Fruit fly (Drosophila melanogaster) whole organism, wandering third instar larva: Measurements from ENCODE around the gene CG15695.

Experiments used
- Abd-B ChIP-seq: fragments of >200 bp; optimal IDR thresholded peaks from 2 replicates; lab custom pipeline; 2017; ENCODE audit warnings: missing biosample characterization, missing genetic modification characterization
- CG32264 ChIP-seq: fragments of 200-800 bp; sonication (Bioruptor generic); optimal IDR thresholded peaks from 2 replicates; lab custom pipeline; 2016; ENCODE audit warnings: missing biosample characterization, missing genetic modification characterization
- CG9705 ChIP-seq: fragments of 200-800 bp; sonication (Bioruptor generic); optimal IDR thresholded peaks from 2 replicates; lab custom pipeline; 2018; ENCODE audit warnings: missing biosample characterization, mild to moderate bottlenecking, missing genetic modification characterization
- CrebA ChIP-seq: fragments of 200-800 bp; sonication (Bioruptor generic); optimal IDR thresholded peaks from 2 replicates; lab custom pipeline; 2016; ENCODE audit warnings: missing biosample characterization, mild to moderate bottlenecking, missing genetic modification characterization, borderline replicate concordance
- Dfd ChIP-seq: fragments of >200 bp; optimal IDR thresholded peaks from 2 replicates; lab custom pipeline; 2017; ENCODE audit warnings: missing biosample characterization, missing genetic modification characterization
- Dif ChIP-seq: fragments of 200-275, 200-300 bp; sonication (Bioruptor generic); optimal IDR thresholded peaks from 2 replicates; lab custom pipeline; 2018; ENCODE audit warnings: missing biosample characterization, missing genetic modification characterization; ENCODE audit not compliant: partially characterized antibody
- GATAd ChIP-seq: sonication (Bioruptor generic); optimal IDR thresholded peaks from 2 replicates; lab custom pipeline; 2016; ENCODE audit warnings: missing biosample characterization, missing genetic modification characterization
- HLH106 ChIP-seq: fragments of 200-800 bp; optimal IDR thresholded peaks from 3 replicates; lab custom pipeline; 2019; ENCODE audit warnings: missing biosample characterization, mild to moderate bottlenecking, missing genetic modification characterization, moderate library complexity
- Hnf4 ChIP-seq: fragments of 200-800 bp; sonication (Bioruptor generic); optimal IDR thresholded peaks from 2 replicates; lab custom pipeline; 2016; ENCODE audit warnings: missing biosample characterization, mild to moderate bottlenecking, missing genetic modification characterization
- Hr78 ChIP-seq: fragments of >200 bp; optimal IDR thresholded peaks from 2 replicates; lab custom pipeline; 2017; ENCODE audit warnings: missing biosample characterization, missing genetic modification characterization
- Hr83 ChIP-seq: fragments of 200-300 bp; sonication (Bioruptor generic); optimal IDR thresholded peaks from 2 replicates; lab custom pipeline; 2016; ENCODE audit warnings: missing biosample characterization, mild to moderate bottlenecking, missing genetic modification characterization, moderate library complexity; ENCODE audit not compliant: poor library complexity, severe bottlenecking
- Jra ChIP-seq: sonication (Bioruptor generic); optimal IDR thresholded peaks from 2 replicates; lab custom pipeline; 2016; ENCODE audit warnings: missing biosample characterization, missing genetic modification characterization
- Mio ChIP-seq: sonication (Bioruptor generic); optimal IDR thresholded peaks from 2 replicates; lab custom pipeline; 2016; ENCODE audit warnings: missing biosample characterization, missing genetic modification characterization
- Myc ChIP-seq: fragments of >200 bp; optimal IDR thresholded peaks from 2 replicates; lab custom pipeline; 2017
- N ChIP-seq: fragments of >200 bp; optimal IDR thresholded peaks from 2 replicates; lab custom pipeline; 2018; ENCODE audit warnings: missing biosample characterization, missing external identifiers, missing genetic modification characterization
- OdsH ChIP-seq: fragments of 200-800 bp; sonication (Bioruptor generic); optimal IDR thresholded peaks from 2 replicates; lab custom pipeline; 2016; ENCODE audit warnings: missing biosample characterization, mild to moderate bottlenecking, missing genetic modification characterization
- Rel ChIP-seq, 2 experiments: fragments of 200-800 bp; sonication (Bioruptor generic) in 1 of 2; optimal IDR thresholded peaks; 2 replicates in 1 of 2; 3 replicates in 1 of 2; lab custom pipeline; 2016 to 2019; ENCODE audit warnings: mild to moderate bottlenecking in 2 of 2, missing biosample characterization in 2 of 2, missing genetic modification characterization in 2 of 2, moderate library complexity in 1 of 2
- Sp1 ChIP-seq: fragments of 200-800 bp; sonication (Bioruptor generic); optimal IDR thresholded peaks from 3 replicates; lab custom pipeline; 2019; ENCODE audit warnings: missing biosample characterization, mild to moderate bottlenecking, missing genetic modification characterization, moderate library complexity
- Vsx2 ChIP-seq: fragments of 200-300, 225-300 bp; sonication (Bioruptor generic); optimal IDR thresholded peaks from 2 replicates; lab custom pipeline; 2018; ENCODE audit warnings: missing biosample characterization, missing genetic modification characterization; ENCODE audit not compliant: partially characterized antibody
- br ChIP-seq: fragments of 200-800 bp; sonication (Bioruptor generic); optimal IDR thresholded peaks from 2 replicates; lab custom pipeline; 2016; ENCODE audit warnings: missing biosample characterization, missing genetic modification characterization
- brk ChIP-seq: fragments of 200-800 bp; sonication (Bioruptor generic); optimal IDR thresholded peaks from 2 replicates; lab custom pipeline; 2016; ENCODE audit warnings: missing biosample characterization, mild to moderate bottlenecking, missing genetic modification characterization
- dl ChIP-seq, 2 experiments: fragments of 175-275, 200-275 bp in 1 of 2; fragments of 200-275 bp in 1 of 2; sonication (Bioruptor generic); optimal IDR thresholded peaks; lab custom pipeline; 2018; ENCODE audit warnings: mild to moderate bottlenecking in 2 of 2, missing biosample characterization in 2 of 2, missing genetic modification characterization in 2 of 2, moderate library complexity in 2 of 2; ENCODE audit not compliant: partially characterized antibody in 2 of 2, insufficient read depth in 1 of 2
- dmrt93B ChIP-seq: fragments of 200-800 bp; sonication (Bioruptor generic); optimal IDR thresholded peaks from 2 replicates; lab custom pipeline; 2018; ENCODE audit warnings: missing biosample characterization, mild to moderate bottlenecking, missing genetic modification characterization
- dsf ChIP-seq: sonication (Bioruptor generic); optimal IDR thresholded peaks from 2 replicates; lab custom pipeline; 2016; ENCODE audit warnings: missing biosample characterization, missing genetic modification characterization, borderline replicate concordance
- ey ChIP-seq: fragments of 200-800 bp; sonication (Bioruptor generic); optimal IDR thresholded peaks from 2 replicates; lab custom pipeline; 2016; ENCODE audit warnings: missing biosample characterization, missing genetic modification characterization
- foxo ChIP-seq, 2 experiments: fragments of 200-800 bp; sonication (Bioruptor generic); optimal IDR thresholded peaks; 2 replicates in 1 of 2; 3 replicates in 1 of 2; lab custom pipeline; 2016 to 2017; ENCODE audit warnings: missing biosample characterization in 2 of 2, missing genetic modification characterization in 2 of 2
- fru ChIP-seq: fragments of 200-800 bp; sonication (Bioruptor generic); optimal IDR thresholded peaks from 3 replicates; lab custom pipeline; 2016; ENCODE audit warnings: missing biosample characterization, mild to moderate bottlenecking, missing genetic modification characterization
- h ChIP-seq: fragments of 200-800 bp; sonication (Bioruptor generic); optimal IDR thresholded peaks from 3 replicates; lab custom pipeline; 2016; ENCODE audit warnings: missing biosample characterization, mild to moderate bottlenecking, missing genetic modification characterization
- jim ChIP-seq: fragments of 175-275, 200-325 bp; sonication (Bioruptor generic); optimal IDR thresholded peaks from 2 replicates; lab custom pipeline; 2016; ENCODE audit warnings: missing biosample characterization, mild to moderate bottlenecking, missing genetic modification characterization
- lola ChIP-seq: fragments of >200 bp; optimal IDR thresholded peaks from 2 replicates; lab custom pipeline; 2017; ENCODE audit warnings: missing biosample characterization, missing genetic modification characterization
- pan ChIP-seq: fragments of >200 bp; optimal IDR thresholded peaks from 2 replicates; lab custom pipeline; 2017
- rgr ChIP-seq: fragments of 200-800 bp; sonication (Bioruptor generic); optimal IDR thresholded peaks from 3 replicates; lab custom pipeline; 2016; ENCODE audit warnings: missing biosample characterization, mild to moderate bottlenecking, missing genetic modification characterization
- sage ChIP-seq: fragments of 200-800 bp; sonication (Bioruptor generic); optimal IDR thresholded peaks from 2 replicates; lab custom pipeline; 2016; ENCODE audit warnings: missing biosample characterization, mild to moderate bottlenecking, missing genetic modification characterization
- sv ChIP-seq: fragments of 200-800 bp; sonication (Bioruptor generic); optimal IDR thresholded peaks from 3 replicates; lab custom pipeline; 2016; ENCODE audit warnings: missing biosample characterization, missing genetic modification characterization
- tai ChIP-seq: sonication (Bioruptor generic); optimal IDR thresholded peaks from 2 replicates; lab custom pipeline; 2016; ENCODE audit warnings: missing biosample characterization, missing genetic modification characterization
- usp ChIP-seq: fragments of >200 bp; optimal IDR thresholded peaks from 2 replicates; lab custom pipeline; 2017; ENCODE audit warnings: missing biosample characterization, missing genetic modification characterization
- woc ChIP-seq: sonication (Bioruptor generic); optimal IDR thresholded peaks from 2 replicates; lab custom pipeline; 2016; ENCODE audit warnings: missing biosample characterization, mild to moderate bottlenecking, missing genetic modification characterization

The CG15695 gene

dm6 chr3R:20821815-20822375, 20.0 kb upstream of the CG15695 start, which contains the start of the genes CG17271 and RpS20 (continued):
- TF ChIP-seq Dif (GFP tag; lab: Kevin White, UChicago) = peak; percentile 89
- TF ChIP-seq foxo (GFP tag; optimal IDR thresholded peaks at IDR 0.05; lab: Kevin White, UChicago) = peak; percentile 4 to 94
- TF ChIP-seq Hnf4 (GFP tag; lab: Kevin White, UChicago) = peak; percentile 92
- TF ChIP-seq sage (GFP tag; lab: Kevin White, UChicago) = no peak
- TF ChIP-seq Dfd = no peak
- no peak for TF ChIP-seq Abd-B (GFP tag; lab: Kevin White, UChicago)
- TF ChIP-seq Sp1 = peak; percentile 80
- TF ChIP-seq N (GFP tag; lab: Kevin White, UChicago) = no peak
- TF ChIP-seq HLH106 (tag; lab: Kevin White, UChicago) = peak; percentile 78
- peak; percentile 95 for TF ChIP-seq sv (GFP tag; lab: Kevin White, UChicago)

dm6 chr3R:20823704-20824454, 18.1 kb upstream of the CG15695 start, which contains the start of gene CG17272:
Gene CG17272 (minus strand): TSS chr3R:20824239.
- no peak for TF ChIP-seq dl (GFP tag; optimal IDR thresholded peaks at IDR 0.05; lab: Kevin White, UChicago; ENCODE audit: insufficient read depth in 1 of 2, partially characterized antibody in 2 of 2)
- TF ChIP-seq Rel (GFP tag; optimal IDR thresholded peaks at IDR 0.05; lab: Kevin White, UChicago) = no peak
- TF ChIP-seq Rel (tag; optimal IDR thresholded peaks at IDR 0.05; lab: Kevin White, UChicago) = peak; percentile 100
- TF ChIP-seq CrebA = no peak

- TF ChIP-seq usp = no peak
- TF ChIP-seq Rel (GFP tag; optimal IDR thresholded peaks at IDR 0.05; lab: Kevin White, UChicago) = no peak
- peak; percentile 53 for TF ChIP-seq Rel (tag; optimal IDR thresholded peaks at IDR 0.05; lab: Kevin White, UChicago)
Observed at dm6 chr3R:20826929-20827328, 15.0 kb upstream of the CG15695 start.

- no peak for TF ChIP-seq usp
- TF ChIP-seq Abd-B (GFP tag; lab: Kevin White, UChicago) = no peak
- peak; percentile 51 for TF ChIP-seq br
- no peak for TF ChIP-seq foxo (GFP tag; optimal IDR thresholded peaks at IDR 0.05; lab: Kevin White, UChicago)
- no peak for TF ChIP-seq sv (GFP tag; lab: Kevin White, UChicago)
- TF ChIP-seq GATAd (GFP tag; lab: Kevin White, UChicago) = no peak
- TF ChIP-seq h (GFP tag; lab: Kevin White, UChicago) = peak; percentile 23
- TF ChIP-seq CG9705 (GFP tag; lab: Kevin White, UChicago) = no peak
- TF ChIP-seq Mio = no peak
- TF ChIP-seq CG32264 (GFP tag; lab: Kevin White, UChicago) = no peak
- TF ChIP-seq ey (GFP tag; lab: Kevin White, UChicago) = no peak
- TF ChIP-seq pan (lab: Kevin White, UChicago) = no peak
- TF ChIP-seq Hnf4 (GFP tag; lab: Kevin White, UChicago) = no peak
- no peak for TF ChIP-seq Rel (GFP tag; optimal IDR thresholded peaks at IDR 0.05; lab: Kevin White, UChicago)
- TF ChIP-seq Rel (tag; optimal IDR thresholded peaks at IDR 0.05; lab: Kevin White, UChicago) = peak; percentile 100
- no peak for TF ChIP-seq lola
- no peak for TF ChIP-seq N (GFP tag; lab: Kevin White, UChicago)
- TF ChIP-seq Hr83 (GFP tag; lab: Kevin White, UChicago) = peak; percentile 11
- no peak for TF ChIP-seq OdsH (GFP tag; lab: Kevin White, UChicago)
- TF ChIP-seq HLH106 (tag; lab: Kevin White, UChicago) = no peak
- no peak for TF ChIP-seq Sp1
- TF ChIP-seq Hr78 (GFP tag; lab: Kevin White, UChicago) = no peak
- no peak for TF ChIP-seq Jra (GFP tag; lab: Kevin White, UChicago)
- no peak for TF ChIP-seq Dfd
- TF ChIP-seq Vsx2 (GFP tag; lab: Kevin White, UChicago) = no peak
- TF ChIP-seq rgr (GFP tag; lab: Kevin White, UChicago) = no peak
- TF ChIP-seq Dif (GFP tag; lab: Kevin White, UChicago) = peak; percentile 58
- no peak for TF ChIP-seq jim (GFP tag; lab: Kevin White, UChicago)
- TF ChIP-seq Myc (lab: Kevin White, UChicago) = no peak
- no peak for TF ChIP-seq CrebA
- no peak for TF ChIP-seq woc
- no peak for TF ChIP-seq brk
- TF ChIP-seq fru (GFP tag; lab: Kevin White, UChicago) = no peak
- TF ChIP-seq tai (GFP tag; lab: Kevin White, UChicago) = no peak
- no peak for TF ChIP-seq dmrt93B (GFP tag; lab: Kevin White, UChicago)
- no peak for TF ChIP-seq dsf (GFP tag; lab: Kevin White, UChicago)
- TF ChIP-seq dl (GFP tag; optimal IDR thresholded peaks at IDR 0.05; lab: Kevin White, UChicago; ENCODE audit: insufficient read depth in 1 of 2, partially characterized antibody in 2 of 2) = peak in 1 of 2 experiments; percentile 32
Observed at dm6 chr3R:20828520-20829415, 13.2 kb upstream of the CG15695 start.
